Fruit fly (Drosophila melanogaster): ENCODE measurements around the gene CG43232.

CG43232 gene

DNA sequence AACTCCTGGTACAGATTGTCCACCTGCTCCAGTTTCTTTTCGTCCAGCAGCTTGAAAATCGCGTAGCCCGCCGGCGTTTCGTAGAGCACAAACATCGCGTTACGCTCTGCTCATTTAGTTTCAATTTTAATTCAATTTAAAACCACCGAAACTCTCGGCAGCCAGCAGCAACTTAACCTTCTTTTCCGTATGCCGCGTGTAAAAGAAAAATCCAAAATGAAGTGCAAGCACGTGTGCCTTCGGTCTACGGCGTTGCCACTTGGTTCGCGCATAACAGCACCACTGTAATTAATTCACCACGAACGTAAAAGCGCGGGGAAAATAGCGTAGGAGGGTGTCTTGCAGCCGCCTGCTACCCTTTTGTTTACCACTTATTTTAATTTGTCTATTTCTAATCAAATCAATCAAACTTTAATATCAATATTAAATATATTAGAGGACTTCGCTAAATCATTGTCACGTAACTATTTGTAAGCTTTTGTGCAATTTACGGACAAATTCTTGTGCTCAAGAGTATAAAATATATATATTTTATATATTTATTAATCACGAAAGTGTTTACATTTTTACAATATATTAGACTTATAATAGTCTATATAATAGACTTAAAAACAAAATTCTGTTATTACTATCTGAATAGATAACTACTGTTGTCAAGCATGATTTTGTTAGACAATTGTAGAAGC lies 13.3 kb upstream of the CG43232 start, which contains the start of gene nop5 (continued):
- TF ChIP-seq dmrt11E (tag; optimal IDR thresholded peaks at IDR 0.05) (peak; percentile 76), sima (GFP tag; optimal IDR thresholded peaks at IDR 0.05) (no peak), Antp (GFP tag; optimal IDR thresholded peaks at IDR 0.05) (no peak), BEAF-32 (GFP tag; optimal IDR thresholded peaks at IDR 0.05) (no peak), CG7745 (tag; optimal IDR thresholded peaks at IDR 0.05) (peak; percentile 26), cato (GFP tag; optimal IDR thresholded peaks at IDR 0.05; ENCODE audit: borderline replicate concordance) (no peak), HmgD (GFP tag; optimal IDR thresholded peaks at IDR 0.05) (no peak), CG16815 (GFP tag; optimal IDR thresholded peaks at IDR 0.05) (peak; percentile 40), crol (GFP tag; IDR thresholded peaks at IDR 0.05) (no peak), Opbp (GFP tag; IDR thresholded peaks at IDR 0.05; ENCODE audit: partially characterized antibody) (no peak), CG9932 (GFP tag; IDR thresholded peaks at IDR 0.05) (peak; percentile 46; the same call in 1 of the 2 replicates), Blimp-1 (GFP tag; optimal IDR thresholded peaks at IDR 0.05) (no peak), ssp (GFP tag; IDR thresholded peaks at IDR 0.05) (no peak), Drgx (GFP tag; IDR thresholded peaks at IDR 0.05) (no peak), sug (tag; optimal IDR thresholded peaks at IDR 0.05) (peak; percentile 77), lov (optimal IDR thresholded peaks at IDR 0.05) (no peak), lov (GFP tag; IDR thresholded peaks at IDR 0.05) (no peak), sd (tag; optimal IDR thresholded peaks at IDR 0.05) (peak; percentile 44), Xrp1 (GFP tag; IDR thresholded peaks at IDR 0.05) (peak; percentile 25; the same call in 1 of the 2 replicates), Nf-YA (GFP tag; IDR thresholded peaks at IDR 0.05) (no peak), croc (GFP tag; conservative IDR thresholded peaks at IDR 0.05) (peak; percentile 28; the same call in 2 of the 3 replicates), CG8089 (GFP tag; optimal IDR thresholded peaks at IDR 0.05) (no peak), CG11247 (GFP tag; IDR thresholded peaks at IDR 0.05) (no peak), CG10462 (GFP tag; optimal IDR thresholded peaks at IDR 0.05) (no peak), CG7357 (GFP tag; IDR thresholded peaks at IDR 0.05) (no peak), CG9215 (GFP tag; IDR thresholded peaks at IDR 0.05) (peak; percentile 37; the same call in 1 of the 2 replicates), gem (tag; optimal IDR thresholded peaks at IDR 0.05) (peak; percentile 85), crp (GFP tag; optimal IDR thresholded peaks at IDR 0.05) (peak in 1 of 2 experiments; percentile 0), gce (GFP tag; IDR thresholded peaks at IDR 0.05) (no peak), Tbp (GFP tag; optimal IDR thresholded peaks at IDR 0.05) (no peak), CG18764 (GFP tag; optimal IDR thresholded peaks at IDR 0.05) (peak; percentile 26), Stat92E (GFP tag; optimal IDR thresholded peaks at IDR 0.05) (peak in 1 of 3 experiments; percentile 74), CG17186 (GFP tag; optimal IDR thresholded peaks at IDR 0.05) (peak; percentile 99), CG10979 (tag; optimal IDR thresholded peaks at IDR 0.05) (peak; percentile 65), CG13296 (GFP tag; optimal IDR thresholded peaks at IDR 0.05) (peak; percentile 81), CG2889 (GFP tag; IDR thresholded peaks at IDR 0.05) (no peak), CG10366 (GFP tag; IDR thresholded peaks at IDR 0.05) (no peak), abd-A (tag; optimal IDR thresholded peaks at IDR 0.05) (no peak), z (GFP tag; IDR thresholded peaks at IDR 0.05) (no peak), Bdp1 (GFP tag; optimal IDR thresholded peaks at IDR 0.05) (no peak), CG12942 (GFP tag; optimal IDR thresholded peaks at IDR 0.05) (peak; percentile 3), CG2199 (GFP tag; IDR thresholded peaks at IDR 0.05) (no peak), CG17612 (GFP tag; IDR thresholded peaks at IDR 0.05) (no peak), Sry-δ (GFP tag; optimal IDR thresholded peaks at IDR 0.05) (no peak), CG17912 (GFP tag; optimal IDR thresholded peaks at IDR 0.05) (no peak), oc (tag; optimal IDR thresholded peaks at IDR 0.05) (no peak), nerfin-1 (tag; optimal IDR thresholded peaks at IDR 0.05) (peak; percentile 72), dati (GFP tag; IDR thresholded peaks at IDR 0.05) (no peak), br (optimal IDR thresholded peaks at IDR 0.05) (no peak), CG6654 (GFP tag; optimal IDR thresholded peaks at IDR 0.05) (peak; percentile 33), CG4360 (GFP tag; IDR thresholded peaks at IDR 0.05) (no peak)
